Worm (Caenorhabditis elegans): ENCODE measurements around the gene clec-206.

Gene clec-206

DNA sequence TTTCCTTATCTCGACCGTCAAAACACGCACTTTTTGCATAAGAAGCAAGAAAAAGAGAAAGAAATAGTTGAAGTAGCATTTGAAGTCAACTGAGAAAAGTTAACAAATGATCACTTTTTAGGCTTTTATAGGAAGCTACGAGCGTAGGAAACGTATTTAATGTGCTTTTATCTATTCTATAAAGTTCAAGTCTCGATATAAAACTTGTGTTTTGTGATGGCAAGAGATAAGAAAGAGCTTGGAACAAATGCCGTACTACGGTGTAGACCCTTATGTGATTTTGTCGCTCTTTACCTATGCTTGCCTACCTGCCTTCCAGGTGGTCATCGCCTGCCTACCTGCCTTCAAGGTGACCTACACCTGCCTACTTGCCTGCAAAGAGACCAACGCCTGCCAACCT is at the start of gene clec-206:
clec-206 (minus strand) TSS at position 101 of the 400 bp plus-strand sequence.
- TF ChIP-seq dao-5 (tag; optimal IDR thresholded peaks at IDR 0.05) = no peak
- TF ChIP-seq him-1 (tag; optimal IDR thresholded peaks at IDR 0.05) = no peak
- no peak for TF ChIP-seq W03F9.2 (tag; optimal IDR thresholded peaks at IDR 0.05)

DNA sequence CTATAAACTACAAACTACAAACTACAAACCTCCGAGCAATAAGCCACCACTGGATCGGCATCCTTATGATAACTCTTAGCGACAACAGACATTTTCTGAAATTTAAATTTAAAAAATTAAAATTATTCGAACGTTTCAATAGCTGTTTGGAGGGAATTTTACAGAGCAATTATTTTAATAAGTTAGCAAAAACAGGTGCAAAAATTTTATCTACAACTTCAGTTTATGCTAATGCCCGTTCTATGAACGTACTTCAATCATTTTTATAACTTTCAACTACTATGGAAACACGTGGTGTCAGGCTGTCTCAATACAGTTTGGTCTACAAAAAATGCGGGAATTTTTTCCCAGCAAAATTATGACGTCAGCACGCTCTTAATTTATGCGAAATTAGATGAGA is 49.4 kb upstream of the clec-206 start, which contains the start of gene comt-5:
comt-5 (minus strand) TSS at position 101 of the 400 bp plus-strand sequence.
- TF ChIP-seq dao-5 (tag; optimal IDR thresholded peaks at IDR 0.05) (no peak), him-1 (tag; optimal IDR thresholded peaks at IDR 0.05) (no peak), W03F9.2 (tag; optimal IDR thresholded peaks at IDR 0.05) (no peak)

DNA sequence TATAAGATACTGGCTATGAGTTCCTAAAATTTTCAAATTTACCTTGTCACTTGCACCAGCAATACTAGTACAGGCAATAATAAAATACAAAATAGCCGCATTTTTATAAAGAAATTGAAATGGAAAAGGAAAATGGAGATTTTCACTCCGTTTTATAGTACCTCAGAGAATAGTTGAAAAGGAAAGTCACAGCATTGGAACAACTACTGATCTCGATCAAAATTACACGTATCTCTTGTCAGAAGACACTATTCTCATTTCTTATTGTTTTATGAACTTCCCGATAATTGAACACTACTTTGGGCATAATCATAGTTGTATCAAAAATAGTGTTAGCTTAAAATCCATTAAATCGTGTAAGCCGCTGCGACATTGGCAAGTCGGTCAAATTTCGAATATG is 47.4 kb upstream of the clec-206 start, which contains the start of gene Y40B10A.11:
Y40B10A.11 (minus strand) TSS at position 101 of the 400 bp plus-strand sequence.
- no peak for TF ChIP-seq W03F9.2 (tag; optimal IDR thresholded peaks at IDR 0.05)
- TF ChIP-seq him-1 (tag; optimal IDR thresholded peaks at IDR 0.05) = no peak
- no peak for TF ChIP-seq dao-5 (tag; optimal IDR thresholded peaks at IDR 0.05)

DNA sequence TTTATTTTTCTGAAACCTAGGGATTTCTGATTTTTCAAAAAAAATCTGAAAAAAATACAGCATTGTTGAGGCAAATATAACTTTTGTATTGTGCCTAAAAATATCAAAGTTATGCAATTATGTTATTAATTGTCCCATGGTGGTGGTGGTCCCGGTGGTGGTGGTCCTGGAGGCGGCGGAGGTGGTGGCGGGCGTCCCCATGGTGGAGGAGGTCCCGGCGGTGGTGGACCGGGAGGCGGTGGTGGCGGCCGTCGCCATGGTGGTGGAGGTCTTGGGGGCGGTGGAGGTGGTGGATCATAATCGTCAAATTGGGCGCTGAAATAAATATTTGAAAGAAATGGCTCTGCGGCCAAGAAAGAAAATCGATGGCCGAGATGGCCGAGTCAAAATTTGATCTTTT is 46.7 kb upstream of the clec-206 start:
- TF ChIP-seq him-1 (tag; optimal IDR thresholded peaks at IDR 0.05) (no peak), dao-5 (tag; optimal IDR thresholded peaks at IDR 0.05) (no peak), W03F9.2 (tag; optimal IDR thresholded peaks at IDR 0.05) (no peak)

DNA sequence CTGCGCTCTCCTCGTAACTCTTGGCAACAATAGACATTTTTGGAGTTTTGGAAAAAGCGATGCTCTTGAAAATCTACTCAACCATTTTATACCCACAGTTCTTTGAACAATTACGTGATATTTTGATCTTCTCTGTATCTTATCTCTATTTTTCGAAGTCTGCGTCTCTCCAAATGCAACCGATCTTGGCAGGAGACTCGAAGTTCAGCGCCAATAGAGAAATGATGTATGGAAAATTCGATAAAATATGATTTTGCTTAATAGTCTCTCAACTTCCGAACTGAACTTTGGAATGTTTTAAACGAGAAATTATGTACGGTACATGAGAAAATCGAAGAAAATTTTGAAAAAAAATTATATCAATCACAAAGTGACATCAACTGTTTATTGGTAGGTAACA is 46.0 kb upstream of the clec-206 start, which contains the start of gene comt-4:
comt-4 (minus strand) TSS at position 50 of the 400 bp plus-strand sequence.
- no peak for TF ChIP-seq dao-5 (tag; optimal IDR thresholded peaks at IDR 0.05)
- no peak for TF ChIP-seq W03F9.2 (tag; optimal IDR thresholded peaks at IDR 0.05)
- TF ChIP-seq him-1 (tag; optimal IDR thresholded peaks at IDR 0.05) = no peak

DNA sequence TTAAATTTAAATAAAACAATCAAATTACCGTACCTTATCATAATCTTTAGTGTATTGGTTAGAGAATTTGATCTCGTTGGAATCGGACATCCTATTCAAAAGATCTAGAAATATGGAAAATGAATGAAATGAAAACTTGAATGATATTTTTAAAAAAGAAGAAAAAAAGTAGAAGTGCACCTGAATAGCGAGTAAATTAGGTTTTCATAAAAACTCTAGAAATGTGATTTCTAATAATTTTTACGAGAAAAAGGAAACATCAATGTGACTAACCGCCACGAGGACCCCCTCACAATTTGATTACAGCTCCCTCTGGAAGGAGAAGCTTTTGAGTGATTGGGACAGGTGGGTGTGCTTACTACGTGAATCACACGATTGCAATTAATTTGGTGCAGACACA is 41.8 kb upstream of the clec-206 start, which contains the start of gene Y40B10A.5:
Y40B10A.5 (minus strand) TSS at position 101 of the 400 bp plus-strand sequence.
- TF ChIP-seq dao-5 (tag; optimal IDR thresholded peaks at IDR 0.05) (no peak), him-1 (tag; optimal IDR thresholded peaks at IDR 0.05) (no peak), W03F9.2 (tag; optimal IDR thresholded peaks at IDR 0.05) (no peak)

DNA sequence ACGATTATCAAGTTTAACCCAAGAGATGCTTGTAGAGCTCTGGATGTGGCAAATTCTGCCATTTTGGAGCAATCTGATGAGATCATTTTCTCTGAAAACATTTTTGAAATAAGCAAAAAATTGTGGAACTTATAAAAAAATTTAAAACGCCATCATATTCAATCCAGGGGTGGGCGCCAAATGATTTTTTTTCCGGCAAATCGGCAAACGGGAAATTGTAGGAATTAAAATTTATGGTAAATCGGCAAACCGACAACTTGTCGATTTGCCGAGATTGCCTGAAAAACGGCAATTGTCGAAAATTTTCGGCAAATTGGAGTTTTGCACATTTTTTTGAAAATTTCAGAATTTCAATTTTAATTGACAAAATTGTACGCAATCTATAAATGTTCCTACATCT is 31.4 kb upstream of the clec-206 start, which contains the start of gene srab-23:
srab-23 (minus strand) TSS at position 101 of the 400 bp plus-strand sequence.
- TF ChIP-seq W03F9.2 (tag; optimal IDR thresholded peaks at IDR 0.05) (no peak), him-1 (tag; optimal IDR thresholded peaks at IDR 0.05) (no peak), dao-5 (tag; optimal IDR thresholded peaks at IDR 0.05) (no peak)

DNA sequence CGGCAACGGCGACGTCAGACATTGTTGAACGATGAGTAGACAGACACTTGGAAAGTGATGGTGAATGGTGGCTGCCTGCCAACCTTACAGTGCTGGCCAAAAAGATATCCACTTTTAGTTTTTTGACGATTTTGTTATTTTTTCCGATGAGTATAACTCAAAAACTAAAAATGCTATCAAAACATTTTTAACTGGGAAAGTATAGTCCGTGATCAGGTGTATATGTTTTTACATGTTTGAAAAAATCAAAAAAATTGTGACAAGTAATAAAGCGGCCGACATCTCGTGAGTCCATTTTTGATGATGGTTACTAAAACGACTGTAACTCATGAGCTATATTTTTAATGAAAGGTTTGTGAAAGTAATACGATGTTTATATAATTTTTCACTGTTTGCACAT is 27.3 kb upstream of the clec-206 start, which contains the start of gene hil-6:
hil-6 (minus strand) TSS at position 101 of the 400 bp plus-strand sequence.
- TF ChIP-seq him-1 (tag; optimal IDR thresholded peaks at IDR 0.05) (no peak), dao-5 (tag; optimal IDR thresholded peaks at IDR 0.05) (no peak), W03F9.2 (tag; optimal IDR thresholded peaks at IDR 0.05) (no peak)

DNA sequence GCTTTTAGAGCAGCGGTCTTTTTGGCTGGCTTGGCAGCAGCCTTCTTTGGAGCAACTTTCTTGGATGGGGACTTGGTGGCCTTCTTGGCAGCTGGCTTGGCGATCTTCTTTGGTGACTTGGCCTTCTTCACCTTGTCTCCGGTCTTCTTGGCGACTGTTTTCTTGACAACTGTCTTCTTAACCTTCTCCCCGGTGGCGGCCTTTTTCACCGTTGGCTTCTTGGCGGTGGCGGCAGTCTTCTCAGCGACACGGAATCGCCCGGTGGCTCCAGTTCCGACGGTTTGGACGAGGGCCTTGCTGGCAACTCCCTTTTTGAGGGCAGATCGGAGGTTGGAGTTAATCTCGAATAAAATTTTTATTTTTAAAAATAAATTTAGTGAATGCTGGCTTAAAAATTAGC is 26.5 kb upstream of the clec-206 start:
- no peak for TF ChIP-seq W03F9.2 (tag; optimal IDR thresholded peaks at IDR 0.05)
- no peak for TF ChIP-seq him-1 (tag; optimal IDR thresholded peaks at IDR 0.05)
- TF ChIP-seq dao-5 (tag; optimal IDR thresholded peaks at IDR 0.05) = no peak

DNA sequence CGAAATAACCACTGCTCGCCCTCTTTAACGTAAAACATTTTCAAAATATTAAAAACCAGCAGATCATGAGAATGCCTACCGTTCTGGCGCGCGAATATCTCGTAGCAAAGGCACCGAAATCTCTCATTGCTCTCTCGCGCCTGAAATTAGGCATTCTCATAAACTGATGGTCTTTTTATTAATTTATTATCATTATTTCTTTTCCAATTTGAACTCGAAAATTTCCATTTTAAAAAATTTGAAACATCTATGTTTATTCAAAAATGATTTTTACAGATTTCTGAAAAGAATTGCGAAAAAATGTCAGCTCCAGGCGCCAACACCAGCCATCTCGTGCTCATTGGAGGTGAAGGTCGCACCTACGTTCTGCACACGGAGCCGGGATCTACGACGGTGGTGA is 25.7 kb upstream of the clec-206 start, which contains the start of gene F59A7.12:
F59A7.12 (plus strand) TSS at position 301 of the 400 bp plus-strand sequence.
- TF ChIP-seq dao-5 (tag; optimal IDR thresholded peaks at IDR 0.05) = no peak
- TF ChIP-seq him-1 (tag; optimal IDR thresholded peaks at IDR 0.05) = no peak
- no peak for TF ChIP-seq W03F9.2 (tag; optimal IDR thresholded peaks at IDR 0.05)

DNA sequence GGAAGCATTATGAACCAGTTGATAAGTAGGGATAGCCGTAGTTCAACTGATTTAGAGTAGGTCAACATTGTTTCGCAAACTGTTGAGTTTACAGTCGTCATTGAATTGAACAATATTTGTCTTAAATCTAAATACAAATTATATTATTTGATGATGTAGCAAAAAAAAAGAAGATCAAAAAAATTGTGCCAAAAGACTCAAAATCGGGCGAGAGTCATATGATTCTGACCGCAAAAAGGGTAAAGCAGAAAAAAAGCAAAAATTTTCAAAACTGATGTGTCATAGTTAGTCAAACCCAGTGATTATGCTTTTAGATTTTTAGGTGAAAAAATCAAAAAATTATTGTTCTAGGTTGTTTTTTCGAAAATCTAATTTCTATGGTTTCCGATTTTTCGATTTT is 23.7 kb upstream of the clec-206 start, which contains the start of gene srab-13:
srab-13 (minus strand) TSS at position 101 of the 400 bp plus-strand sequence.
- TF ChIP-seq W03F9.2 (tag; optimal IDR thresholded peaks at IDR 0.05) = no peak
- TF ChIP-seq dao-5 (tag; optimal IDR thresholded peaks at IDR 0.05) = no peak
- no peak for TF ChIP-seq him-1 (tag; optimal IDR thresholded peaks at IDR 0.05)

DNA sequence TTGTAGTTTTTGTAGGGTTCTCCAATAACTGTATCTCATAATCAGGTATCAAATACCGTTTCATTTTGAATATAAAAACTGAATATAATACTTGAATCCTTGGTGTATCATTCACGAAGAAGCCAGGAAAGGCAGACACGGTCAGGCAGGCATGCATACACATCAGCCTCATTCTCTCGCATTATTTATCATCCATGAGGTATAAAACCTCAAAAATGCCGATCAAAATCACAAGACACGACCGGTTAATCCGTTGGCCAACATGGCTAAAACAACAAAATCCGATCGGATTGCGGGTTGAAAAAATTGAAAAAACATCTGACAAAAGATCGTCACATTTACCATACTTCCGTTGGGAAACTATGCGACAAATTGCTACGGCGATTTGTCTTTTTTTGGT is 18.2 kb upstream of the clec-206 start, which contains the start of gene F59A7.5:
F59A7.5 (plus strand) TSS at position 301 of the 400 bp plus-strand sequence.
- TF ChIP-seq him-1 (tag; optimal IDR thresholded peaks at IDR 0.05) (no peak), W03F9.2 (tag; optimal IDR thresholded peaks at IDR 0.05) (no peak), dao-5 (tag; optimal IDR thresholded peaks at IDR 0.05) (no peak)

DNA sequence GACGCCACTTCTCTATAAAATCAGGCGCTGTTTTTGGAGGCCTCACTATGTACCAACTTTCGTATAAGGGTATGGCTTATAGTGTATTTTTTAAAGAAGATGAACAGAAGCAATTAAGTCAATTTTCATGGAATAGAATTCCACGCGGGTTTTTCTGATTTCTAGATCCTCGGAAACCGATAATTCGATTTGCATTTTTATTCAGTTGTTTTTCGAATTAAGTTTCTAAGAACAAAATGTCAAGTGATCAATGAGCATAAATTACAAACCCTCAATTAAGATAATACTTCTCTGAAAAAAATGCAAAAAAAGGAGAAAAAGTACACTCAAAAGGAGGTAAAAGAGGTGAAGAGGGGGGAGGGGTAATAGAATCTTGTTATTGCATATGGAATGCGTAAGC is 17.2 kb upstream of the clec-206 start:
- no peak for TF ChIP-seq dao-5 (tag; optimal IDR thresholded peaks at IDR 0.05)
- no peak for TF ChIP-seq W03F9.2 (tag; optimal IDR thresholded peaks at IDR 0.05)
- no peak for TF ChIP-seq him-1 (tag; optimal IDR thresholded peaks at IDR 0.05)

DNA sequence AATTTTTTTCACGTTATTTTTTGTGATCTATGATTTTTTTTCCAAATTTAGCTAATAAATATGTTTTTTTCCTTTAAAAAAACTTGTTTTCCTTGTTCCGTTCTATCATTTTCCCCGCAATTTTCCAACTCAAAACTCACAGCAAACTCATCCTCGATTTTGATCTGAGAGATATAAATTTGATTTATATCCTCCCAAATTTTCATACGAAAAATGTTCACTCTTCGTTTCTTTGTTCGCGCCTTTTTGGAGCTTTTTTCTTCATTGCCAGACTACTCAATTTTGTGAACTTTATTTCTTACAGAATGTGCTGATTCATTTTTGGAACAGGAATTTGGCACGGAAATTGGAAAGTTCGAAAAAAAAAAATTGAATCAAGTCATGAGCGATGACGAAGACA is 14.6 kb upstream of the clec-206 start, which contains the start of gene F59A7.14:
F59A7.14 (plus strand) TSS at position 301 of the 400 bp plus-strand sequence.
- TF ChIP-seq W03F9.2 (tag; optimal IDR thresholded peaks at IDR 0.05) (no peak), dao-5 (tag; optimal IDR thresholded peaks at IDR 0.05) (no peak), him-1 (tag; optimal IDR thresholded peaks at IDR 0.05) (no peak)

All from whole organism, L4/young adult.